Fruit fly (Drosophila melanogaster) Kc167 (cell line): Measurements from ENCODE around the gene D.

Source experiments
- Myc ChIP-seq: fragments of >200 bp; optimal IDR thresholded peaks from 2 replicates; lab custom pipeline; 2017; ENCODE audit warnings: missing external identifiers
- Sin3A ChIP-seq: fragments of >200 bp; optimal IDR thresholded peaks from 2 replicates; lab custom pipeline; 2018; ENCODE audit warnings: missing external identifiers
- h ChIP-seq: fragments of >200 bp; optimal IDR thresholded peaks from 3 replicates; lab custom pipeline; 2018; ENCODE audit warnings: missing external identifiers
- insv ChIP-seq: fragments of >200 bp; optimal IDR thresholded peaks from 3 replicates; lab custom pipeline; 2018; ENCODE audit warnings: missing external identifiers
- psq ChIP-seq: fragments of >200 bp; optimal IDR thresholded peaks from 2 replicates; lab custom pipeline; 2017; ENCODE audit warnings: missing external identifiers
- ttk ChIP-seq: sonication (Bioruptor generic); optimal IDR thresholded peaks from 2 replicates; lab custom pipeline; 2017; ENCODE audit warnings: missing external identifiers

The D gene

dm6 chr3L:14152608-14153007, 25.8 kb downstream of the D start:
- TF ChIP-seq insv (lab: Kevin White, UChicago) (no peak), h (no peak), psq (no peak), Sin3A (lab: Kevin White, UChicago) (no peak), ttk (lab: Kevin White, UChicago) (no peak), Myc (no peak)

dm6 chr3L:14151447-14151846, 27.0 kb downstream of the D start:
- TF ChIP-seq Myc (no peak), h (no peak), insv (lab: Kevin White, UChicago) (no peak), Sin3A (lab: Kevin White, UChicago) (no peak), psq (no peak), ttk (lab: Kevin White, UChicago) (no peak)

dm6 chr3L:14150141-14150556, 28.3 kb downstream of the D start:
- no peak for TF ChIP-seq Sin3A (lab: Kevin White, UChicago)
- no peak for TF ChIP-seq insv (lab: Kevin White, UChicago)
- no peak for TF ChIP-seq psq
- no peak for TF ChIP-seq ttk (lab: Kevin White, UChicago)
- no peak for TF ChIP-seq Myc
- TF ChIP-seq h = no peak

dm6 chr3L:14146386-14146785, 32.0 kb downstream of the D start:
- no peak for TF ChIP-seq insv (lab: Kevin White, UChicago)
- no peak for TF ChIP-seq ttk (lab: Kevin White, UChicago)
- TF ChIP-seq Sin3A (lab: Kevin White, UChicago) = no peak
- TF ChIP-seq Myc = no peak
- TF ChIP-seq psq = no peak
- no peak for TF ChIP-seq h

- no peak for TF ChIP-seq psq
- no peak for TF ChIP-seq ttk (lab: Kevin White, UChicago)
- no peak for TF ChIP-seq Myc
- no peak for TF ChIP-seq insv (lab: Kevin White, UChicago)
- no peak for TF ChIP-seq Sin3A (lab: Kevin White, UChicago)
Measured at dm6 chr3L:14145666-14146314, 32.6 kb downstream of the D start.

dm6 chr3L:14135496-14135895, 42.9 kb downstream of the D start:
- TF ChIP-seq insv (lab: Kevin White, UChicago) (no peak), psq (no peak), ttk (lab: Kevin White, UChicago) (no peak), Sin3A (lab: Kevin White, UChicago) (no peak), Myc (no peak), h (no peak)

- TF ChIP-seq insv (lab: Kevin White, UChicago) = no peak
- no peak for TF ChIP-seq h
- TF ChIP-seq ttk (lab: Kevin White, UChicago) = no peak
- TF ChIP-seq psq = no peak
- no peak for TF ChIP-seq Myc
- no peak for TF ChIP-seq Sin3A (lab: Kevin White, UChicago)
Measured at dm6 chr3L:14132848-14133392, 45.5 kb downstream of the D start.

dm6 chr3L:14131274-14131989, 47.0 kb downstream of the D start, which contains the start of gene Sox21b:
Gene Sox21b (minus strand): TSS chr3L:14131324.
- TF ChIP-seq h = no peak
- no peak for TF ChIP-seq Sin3A (lab: Kevin White, UChicago)
- no peak for TF ChIP-seq insv (lab: Kevin White, UChicago)
- no peak for TF ChIP-seq Myc
- TF ChIP-seq psq = no peak
- TF ChIP-seq ttk (lab: Kevin White, UChicago) = no peak

- TF ChIP-seq h (no peak), psq (no peak), Myc (no peak), insv (lab: Kevin White, UChicago) (no peak), Sin3A (lab: Kevin White, UChicago) (no peak), ttk (lab: Kevin White, UChicago) (no peak)
Measured at dm6 chr3L:14125616-14126015, 52.8 kb downstream of the D start.
